Worm (Caenorhabditis elegans) whole organism, L4/young adult: ENCODE results near the gene Y67A10A.11.

Source experiments
- W03F9.2 ChIP-seq: fragments of 150-350 bp; optimal IDR thresholded peaks from 2 replicates; lab custom pipeline; 2014; ENCODE audit warnings: missing biosample characterization, missing genetic modification characterization
- dao-5 ChIP-seq: sonication (generic microtip); optimal IDR thresholded peaks from 2 replicates; lab custom pipeline; 2016; ENCODE audit warnings: missing genotype, missing genetic modification characterization, moderate library complexity, missing compliant biosample characterization
- him-1 ChIP-seq: sonication (generic microtip); optimal IDR thresholded peaks from 2 replicates; lab custom pipeline; 2016; ENCODE audit warnings: missing genotype, missing genetic modification reagents, missing genetic modification characterization, missing compliant biosample characterization

Y67A10A.11 gene

ce11 chrIV:14339657-14340056, at the start of gene Y67A10A.11:
Y67A10A.11 (plus strand) TSS chrIV:14339957.
- no peak for TF ChIP-seq W03F9.2 (tag; lab: Kevin White, UChicago)
- TF ChIP-seq him-1 (tag; lab: Kevin White, UChicago), result no peak
- no peak for TF ChIP-seq dao-5 (tag; lab: Kevin White, UChicago)

- TF ChIP-seq W03F9.2 (tag; lab: Kevin White, UChicago) (no peak), dao-5 (tag; lab: Kevin White, UChicago) (no peak), him-1 (tag; lab: Kevin White, UChicago) (no peak)
These were observed 48.2 kb upstream of the Y67A10A.11 start, which contains the start of gene Y64G10A.7 for ce11 chrIV:14291601-14292000. Y64G10A.7 (plus strand) TSS chrIV:14291901.

ce11 chrIV:14295262-14295661, 44.5 kb upstream of the Y67A10A.11 start:
- TF ChIP-seq W03F9.2 (tag; lab: Kevin White, UChicago) (no peak), dao-5 (tag; lab: Kevin White, UChicago) (no peak), him-1 (tag; lab: Kevin White, UChicago) (no peak)

DNA sequence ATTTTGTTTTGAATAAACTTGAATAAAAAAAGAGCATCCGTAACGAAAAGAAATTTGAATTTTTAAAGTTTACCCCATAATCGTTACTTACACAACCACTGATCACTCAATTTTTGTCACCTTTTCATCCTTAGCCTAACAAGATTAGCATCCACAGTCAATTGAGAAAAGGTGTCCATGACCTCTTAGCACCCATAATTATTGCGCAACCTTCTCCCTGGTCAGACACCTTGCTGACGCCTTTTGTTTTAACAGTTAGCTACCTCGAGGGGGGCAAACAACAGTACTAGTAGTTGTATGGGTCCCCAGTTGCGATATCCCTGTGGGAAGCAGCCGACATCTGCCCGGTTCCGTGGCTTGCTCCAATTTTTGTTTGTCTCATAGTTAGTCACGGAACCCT, 42.7 kb upstream of the Y67A10A.11 start:
- no peak for TF ChIP-seq dao-5 (tag; lab: Kevin White, UChicago)

DNA sequence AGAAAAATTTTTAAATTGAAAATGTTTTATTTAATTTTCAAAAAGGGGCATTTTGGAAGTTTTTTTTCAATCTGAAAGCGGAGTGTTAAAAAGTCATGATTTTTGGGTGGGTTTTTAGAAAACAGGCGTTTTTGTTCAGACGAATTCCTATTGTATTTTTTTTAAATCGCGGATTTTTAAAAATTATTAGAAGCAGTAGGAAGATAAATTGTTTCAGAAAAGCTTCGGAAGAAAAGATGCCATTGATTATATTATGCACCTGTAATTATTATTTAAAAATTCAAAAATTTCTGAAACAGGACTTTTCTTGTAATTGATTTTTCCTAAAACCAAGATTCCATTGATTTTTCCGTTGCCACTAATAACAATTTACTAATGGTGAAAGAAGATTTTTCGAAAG, 33.9 kb upstream of the Y67A10A.11 start:
- TF ChIP-seq him-1 (tag; lab: Kevin White, UChicago) (no peak), dao-5 (tag; lab: Kevin White, UChicago) (no peak), W03F9.2 (tag; lab: Kevin White, UChicago) (no peak)

- TF ChIP-seq W03F9.2 (tag; lab: Kevin White, UChicago) (no peak), him-1 (tag; lab: Kevin White, UChicago) (no peak), dao-5 (tag; lab: Kevin White, UChicago) (no peak)
These were observed 21.7 kb upstream of the Y67A10A.11 start for ce11 chrIV:14318054-14318453.

ce11 chrIV:14321655-14322054, 18.1 kb upstream of the Y67A10A.11 start, which contains the start of gene fbxa-126:
fbxa-126 (minus strand) TSS chrIV:14321755.
- TF ChIP-seq W03F9.2 (tag; lab: Kevin White, UChicago) (no peak), him-1 (tag; lab: Kevin White, UChicago) (no peak), dao-5 (tag; lab: Kevin White, UChicago) (no peak)

DNA sequence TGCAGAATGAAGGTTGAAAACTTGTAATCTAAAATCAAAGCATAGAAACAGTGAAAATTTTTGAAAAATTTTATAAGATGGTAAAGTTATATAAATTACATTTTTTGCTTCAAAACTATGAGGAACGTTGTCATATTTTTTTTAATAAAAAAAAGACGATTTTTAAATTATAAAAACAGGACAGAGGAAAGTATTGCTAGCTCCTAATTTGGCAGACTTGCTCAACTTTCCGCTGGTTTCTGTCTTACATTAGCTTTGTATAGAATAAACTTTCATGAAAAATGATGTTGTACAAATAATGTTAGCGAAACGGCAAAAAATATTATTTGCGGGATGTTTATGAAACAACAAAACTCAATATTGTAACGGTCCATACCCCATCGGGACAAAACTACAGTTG, 13.5 kb upstream of the Y67A10A.11 start, which contains the start of gene fbxa-83:
Gene fbxa-83, minus strand, starts transcription at position 101 of the 400 bp plus-strand sequence.
- TF ChIP-seq W03F9.2 (tag; lab: Kevin White, UChicago), result no peak

ce11 chrIV:14326694-14327298, 13.0 kb upstream of the Y67A10A.11 start:
- TF ChIP-seq him-1 (tag; lab: Kevin White, UChicago) (no peak), W03F9.2 (tag; lab: Kevin White, UChicago) (peak; percentile 59)

ce11 chrIV:14334359-14334758, 5.4 kb upstream of the Y67A10A.11 start, which contains the start of gene Y67A10A.3:
Y67A10A.3 (minus strand) TSS chrIV:14334459.
- TF ChIP-seq dao-5 (tag; lab: Kevin White, UChicago) (no peak), W03F9.2 (tag; lab: Kevin White, UChicago) (no peak), him-1 (tag; lab: Kevin White, UChicago) (no peak)

ce11 chrIV:14335768-14336167, 4.0 kb upstream of the Y67A10A.11 start:
- no peak for TF ChIP-seq him-1 (tag; lab: Kevin White, UChicago)
- no peak for TF ChIP-seq dao-5 (tag; lab: Kevin White, UChicago)
- no peak for TF ChIP-seq W03F9.2 (tag; lab: Kevin White, UChicago)

DNA sequence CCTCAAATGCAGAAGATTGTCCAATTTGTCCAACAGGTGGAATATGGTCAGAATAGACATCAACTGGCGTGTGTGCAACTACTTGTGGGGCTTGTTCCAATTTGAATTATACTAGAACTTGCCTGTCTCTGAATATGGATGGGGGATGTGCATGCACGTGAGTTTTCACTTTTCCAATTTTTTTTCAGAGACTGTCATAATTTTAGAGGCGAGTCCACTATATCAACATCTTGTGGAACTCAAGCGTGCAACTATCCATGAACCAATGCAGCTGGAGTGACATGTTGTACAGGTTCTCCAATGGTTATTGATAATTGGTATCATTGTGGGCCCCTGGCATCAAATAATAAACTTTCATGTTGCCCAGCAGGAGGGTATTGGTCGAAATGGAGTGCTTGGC, 2.0 kb upstream of the Y67A10A.11 start, which contains the start of gene Y67A10A.2:
Gene Y67A10A.2, plus strand, starts transcription at position 301 of the 400 bp plus-strand sequence.
- no peak for TF ChIP-seq dao-5 (tag; lab: Kevin White, UChicago)
- no peak for TF ChIP-seq him-1 (tag; lab: Kevin White, UChicago)
- TF ChIP-seq W03F9.2 (tag; lab: Kevin White, UChicago), result no peak

ce11 chrIV:14343756-14344155, 4.0 kb downstream of the Y67A10A.11 start, which contains the start of gene srlf-28:
srlf-28 (minus strand) TSS chrIV:14343856.
- no peak for TF ChIP-seq him-1 (tag; lab: Kevin White, UChicago)
- TF ChIP-seq W03F9.2 (tag; lab: Kevin White, UChicago), result no peak
- TF ChIP-seq dao-5 (tag; lab: Kevin White, UChicago), result no peak

DNA sequence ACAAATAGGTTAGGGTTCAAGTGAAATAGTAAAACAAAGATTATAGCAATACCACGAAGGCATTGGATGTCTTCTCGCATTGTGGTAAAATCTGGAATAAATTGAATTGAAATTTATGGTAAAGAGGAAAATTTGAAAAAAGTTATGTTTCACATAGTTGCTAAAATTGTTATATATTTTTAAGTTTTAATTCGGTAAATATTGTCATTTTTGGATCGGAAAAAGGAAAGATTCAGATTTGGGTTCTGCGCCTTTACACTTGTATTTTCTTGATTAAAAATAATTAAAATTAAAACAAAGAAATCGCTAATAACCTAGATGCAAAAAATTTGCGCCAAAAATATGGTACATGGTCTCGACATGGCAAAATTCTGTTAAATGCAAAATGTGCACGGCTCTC, 10.9 kb downstream of the Y67A10A.11 start, which contains the start of gene oac-56:
Gene oac-56, minus strand, starts transcription at position 101 of the 400 bp plus-strand sequence.
- TF ChIP-seq W03F9.2 (tag; lab: Kevin White, UChicago), result no peak
- no peak for TF ChIP-seq dao-5 (tag; lab: Kevin White, UChicago)
- no peak for TF ChIP-seq him-1 (tag; lab: Kevin White, UChicago)
